In genomic region chrIII:8967639-8968038, ce11 we compare ENCODE assay signal across 7 worm cellular contexts.
A peak's percentile ranks its signal among the peaks of the same experiment; 100 is the strongest.
TF ChIP-seq lines count a peak whose summit lies in the region.

Gene bud-13 (minus strand): TSS chrIII:8967727.
Gene rpap-2 (plus strand): TSS chrIII:8967967.

TF ChIP-seq in whole organism, L1 larva, 84 proteins besides CTCF, POLR2A, EP300 and RAD21 (continues in another document):
- TF ChIP-seq nhr-19 (GFP tag; conservative IDR thresholded peaks at IDR 0.05; lab: Robert Waterston, UW), result no peak
- no peak for TF ChIP-seq hlh-17 (GFP tag; optimal IDR thresholded peaks at IDR 0.05; lab: Kevin White, UChicago; ENCODE audit: borderline replicate concordance)
- TF ChIP-seq unc-86 (tag; optimal IDR thresholded peaks at IDR 0.05; lab: Kevin White, UChicago), result no peak
- TF ChIP-seq efl-1 (optimal IDR thresholded peaks at IDR 0.05; lab: Kevin White, UChicago), result no peak
- TF ChIP-seq efl-1 (GFP tag; optimal IDR thresholded peaks at IDR 0.05 in 1 of 2; lab: Kevin White, UChicago), result peak in 1 of 2 experiments; percentile 11
- TF ChIP-seq lir-3 (tag; optimal IDR thresholded peaks at IDR 0.05; lab: Kevin White, UChicago; ENCODE audit: poor library complexity), result peak; percentile 27
- TF ChIP-seq ceh-90 (tag; optimal IDR thresholded peaks at IDR 0.05; lab: Kevin White, UChicago), result peak; percentile 65
- peak; percentile 15 for TF ChIP-seq mep-1 (tag; optimal IDR thresholded peaks at IDR 0.05; lab: Kevin White, UChicago)
- TF ChIP-seq nhr-47 (tag; optimal IDR thresholded peaks at IDR 0.05; lab: Kevin White, UChicago), result peak; percentile 27
- TF ChIP-seq unc-62 (GFP tag; optimal IDR thresholded peaks at IDR 0.05; lab: Kevin White, UChicago), result no peak
- TF ChIP-seq fkh-4 (tag; optimal IDR thresholded peaks at IDR 0.05; lab: Kevin White, UChicago; ENCODE audit: borderline replicate concordance), result peak; percentile 32
- no peak for TF ChIP-seq hlh-4 (tag; optimal IDR thresholded peaks at IDR 0.05; lab: Kevin White, UChicago)

TF ChIP-seq in whole organism, L2 larva, 48 proteins besides CTCF, POLR2A, EP300 and RAD21:
- TF ChIP-seq Y55F3AM.14 (GFP tag; optimal IDR thresholded peaks at IDR 0.05; lab: Kevin White, UChicago), result no peak
- TF ChIP-seq F13H6.1 (tag; optimal IDR thresholded peaks at IDR 0.05; lab: Kevin White, UChicago), result no peak
- TF ChIP-seq unc-55 (GFP tag; optimal IDR thresholded peaks at IDR 0.05; lab: Kevin White, UChicago), result peak; percentile 14
- TF ChIP-seq nhr-25 (tag; optimal IDR thresholded peaks at IDR 0.05; lab: Kevin White, UChicago), result no peak
- TF ChIP-seq alr-1 (tag; optimal IDR thresholded peaks at IDR 0.05; lab: Kevin White, UChicago), result no peak
- TF ChIP-seq dmd-4 (tag; optimal IDR thresholded peaks at IDR 0.05; lab: Kevin White, UChicago), result no peak
- no peak for TF ChIP-seq zag-1 (tag; optimal IDR thresholded peaks at IDR 0.05; lab: Kevin White, UChicago)
- no peak for TF ChIP-seq ceh-82 (tag; optimal IDR thresholded peaks at IDR 0.05; lab: Kevin White, UChicago)
- TF ChIP-seq nhr-129 (tag; optimal IDR thresholded peaks at IDR 0.05; lab: Kevin White, UChicago), result no peak
TF ChIP-seq in whole organism, L2 larva: peak in this region for 1.

TF ChIP-seq in whole organism, L3 larva, 47 proteins besides CTCF, POLR2A, EP300 and RAD21:
- TF ChIP-seq elt-2 (tag; optimal IDR thresholded peaks at IDR 0.05; lab: Kevin White, UChicago), result no peak
- TF ChIP-seq R02D3.7 (tag; optimal IDR thresholded peaks at IDR 0.05; lab: Kevin White, UChicago), result no peak
- TF ChIP-seq lin-15B (tag; optimal IDR thresholded peaks at IDR 0.05; lab: Kevin White, UChicago), result peak; percentile 11
- no peak for TF ChIP-seq fkh-2 (tag; optimal IDR thresholded peaks at IDR 0.05; lab: Kevin White, UChicago)
- TF ChIP-seq nhr-77 (tag; optimal IDR thresholded peaks at IDR 0.05; lab: Kevin White, UChicago), result no peak
- TF ChIP-seq ceh-16 (tag; optimal IDR thresholded peaks at IDR 0.05; lab: Kevin White, UChicago), result no peak
- TF ChIP-seq ceh-9 (tag; optimal IDR thresholded peaks at IDR 0.05; lab: Kevin White, UChicago), result no peak
- TF ChIP-seq nfya-1 (tag; optimal IDR thresholded peaks at IDR 0.05; lab: Kevin White, UChicago; ENCODE audit: insufficient read depth), result peak; percentile 12
- TF ChIP-seq fkh-10 (GFP tag; optimal IDR thresholded peaks at IDR 0.05; lab: Kevin White, UChicago), result no peak

TF ChIP-seq in whole organism, L4 larva, 104 proteins besides CTCF, POLR2A, EP300 and RAD21:
- TF ChIP-seq zfp-2 (tag; optimal IDR thresholded peaks at IDR 0.05; lab: Kevin White, UChicago) (no peak), hif-1 (tag; optimal IDR thresholded peaks at IDR 0.05; lab: Kevin White, UChicago) (peak in 1 of 2 experiments; percentile 22), mxl-3 (GFP tag; optimal IDR thresholded peaks at IDR 0.05; lab: Kevin White, UChicago) (no peak), nhr-6 (tag; optimal IDR thresholded peaks at IDR 0.05; lab: Kevin White, UChicago) (no peak), lin-1 (GFP tag; IDR thresholded peaks at IDR 0.05; lab: Robert Waterston, UW) (no peak), nhr-11 (tag; optimal IDR thresholded peaks at IDR 0.05; lab: Kevin White, UChicago) (no peak), ceh-44 (GFP tag; IDR thresholded peaks at IDR 0.05; lab: Robert Waterston, UW) (no peak), mes-2 (tag; optimal IDR thresholded peaks at IDR 0.05; lab: Kevin White, UChicago; ENCODE audit: poor library complexity, severe bottlenecking) (peak; percentile 91), nhr-76 (tag; optimal IDR thresholded peaks at IDR 0.05; lab: Kevin White, UChicago) (no peak), dpl-1 (GFP tag; optimal IDR thresholded peaks at IDR 0.05; lab: Kevin White, UChicago) (peak; percentile 29), F49E8.2 (tag; optimal IDR thresholded peaks at IDR 0.05; lab: Kevin White, UChicago; ENCODE audit: borderline replicate concordance) (no peak), nhr-42 (GFP tag; IDR thresholded peaks at IDR 0.05; lab: Robert Waterston, UW) (no peak), ceh-62 (tag; optimal IDR thresholded peaks at IDR 0.05; lab: Kevin White, UChicago) (no peak)

TF ChIP-seq in whole organism, early embryonic, 17 proteins besides CTCF, POLR2A, EP300 and RAD21:
- no peak for TF ChIP-seq pes-1 (GFP tag; IDR thresholded peaks at IDR 0.05; lab: Robert Waterston, UW)
- TF ChIP-seq ceh-36 (tag; optimal IDR thresholded peaks at IDR 0.05; lab: Kevin White, UChicago), result no peak
- no peak for TF ChIP-seq F13C5.2 (tag; optimal IDR thresholded peaks at IDR 0.05; lab: Kevin White, UChicago)
- TF ChIP-seq tbx-37 (GFP tag; conservative IDR thresholded peaks at IDR 0.05; lab: Robert Waterston, UW), result peak; percentile 53; the same call in 1 of the 2 replicates

TF ChIP-seq in whole organism, late embryonic, 69 proteins besides CTCF, POLR2A, EP300 and RAD21:
- TF ChIP-seq tbx-2 (tag; optimal IDR thresholded peaks at IDR 0.05; lab: Kevin White, UChicago) (peak; percentile 36), tbx-7 (tag; optimal IDR thresholded peaks at IDR 0.05; lab: Kevin White, UChicago) (no peak), ceh-22 (tag; optimal IDR thresholded peaks at IDR 0.05; lab: Kevin White, UChicago) (no peak), ama-1 (optimal IDR thresholded peaks at IDR 0.05; lab: Kevin White, UChicago) (no peak), hlh-8 (tag; optimal IDR thresholded peaks at IDR 0.05; lab: Kevin White, UChicago) (peak; percentile 22), ceh-31 (tag; optimal IDR thresholded peaks at IDR 0.05; lab: Kevin White, UChicago) (peak; percentile 46), zip-5 (tag; optimal IDR thresholded peaks at IDR 0.05; lab: Kevin White, UChicago) (peak; percentile 15), T23F11.4 (GFP tag; optimal IDR thresholded peaks at IDR 0.05; lab: Kevin White, UChicago) (no peak), nhr-232 (tag; optimal IDR thresholded peaks at IDR 0.05; lab: Kevin White, UChicago) (no peak), dve-1 (tag; optimal IDR thresholded peaks at IDR 0.05; lab: Kevin White, UChicago) (no peak), pat-9 (tag; optimal IDR thresholded peaks at IDR 0.05; lab: Kevin White, UChicago) (no peak), ceh-2 (tag; optimal IDR thresholded peaks at IDR 0.05; lab: Kevin White, UChicago) (peak; percentile 8)

TF ChIP-seq in whole organism, young adult, 124 proteins besides CTCF, POLR2A, EP300 and RAD21:
- TF ChIP-seq unc-130 (GFP tag; optimal IDR thresholded peaks at IDR 0.05; lab: Kevin White, UChicago) (peak; percentile 26), lir-1 (GFP tag; conservative IDR thresholded peaks at IDR 0.05; lab: Robert Waterston, UW) (no peak)
